Worm (Caenorhabditis elegans): ENCODE measurements around the gene phf-34.

Gene phf-34

ce11 chrX:9868820-9869219 is 30.5 kb downstream of the phf-34 start, which contains the start of gene R07B1.7:
Gene R07B1.7, plus strand, starts transcription at chrX:9869120.
- no peak for TF ChIP-seq lsy-2 (tag; optimal IDR thresholded peaks at IDR 0.05)
- no peak for TF ChIP-seq unc-62 (GFP tag; optimal IDR thresholded peaks at IDR 0.05 in 1 of 2)
- TF ChIP-seq unc-62 (tag; optimal IDR thresholded peaks at IDR 0.05): no peak
- TF ChIP-seq ceh-32 (tag; optimal IDR thresholded peaks at IDR 0.05; ENCODE audit: poor library complexity): no peak
- TF ChIP-seq Y48G9A.11 (GFP tag; IDR thresholded peaks at IDR 0.05): no peak
- TF ChIP-seq spr-1 (tag; optimal IDR thresholded peaks at IDR 0.05): no peak

ce11 chrX:9866355-9866754 is 32.9 kb downstream of the phf-34 start, which contains the start of gene R07B1.6:
Gene R07B1.6, plus strand, starts transcription at chrX:9866655.
- TF ChIP-seq unc-130 (GFP tag; optimal IDR thresholded peaks at IDR 0.05): no peak
- TF ChIP-seq set-16 (GFP tag; IDR thresholded peaks at IDR 0.05): no peak
- no peak for TF ChIP-seq T26A8.4 (GFP tag; IDR thresholded peaks at IDR 0.05)
- no peak for TF ChIP-seq mxl-2 (GFP tag; conservative IDR thresholded peaks at IDR 0.05)
- no peak for TF ChIP-seq spr-1 (tag; optimal IDR thresholded peaks at IDR 0.05)
- TF ChIP-seq unc-62 (GFP tag; optimal IDR thresholded peaks at IDR 0.05 in 1 of 2): no peak
- TF ChIP-seq unc-62 (tag; optimal IDR thresholded peaks at IDR 0.05): no peak
- TF ChIP-seq nhr-48 (tag; optimal IDR thresholded peaks at IDR 0.05): no peak
- no peak for TF ChIP-seq zfp-2 (tag; optimal IDR thresholded peaks at IDR 0.05)
- no peak for TF ChIP-seq nhr-28 (tag; optimal IDR thresholded peaks at IDR 0.05)
- no peak for TF ChIP-seq mdl-1 (tag; optimal IDR thresholded peaks at IDR 0.05)
- no peak for TF ChIP-seq egl-43 (GFP tag; IDR thresholded peaks at IDR 0.05)
- TF ChIP-seq daf-16 (GFP tag; optimal IDR thresholded peaks at IDR 0.05): no peak
- TF ChIP-seq daf-16 (tag; optimal IDR thresholded peaks at IDR 0.05): no peak
- no peak for TF ChIP-seq F37D6.2 (tag; optimal IDR thresholded peaks at IDR 0.05)

ce11 chrX:9862916-9863624 is 36.2 kb downstream of the phf-34 start, which contains the start of the genes gst-36 and R07B1.5:
Gene gst-36, minus strand, starts transcription at chrX:9862960.
Gene R07B1.5, plus strand, starts transcription at chrX:9863580.
- no peak for TF ChIP-seq dmd-8 (GFP tag; IDR thresholded peaks at IDR 0.05)
- peak; percentile 29; the same call in 1 of the 2 replicates for TF ChIP-seq php-3 (GFP tag; IDR thresholded peaks at IDR 0.05)
- TF ChIP-seq F37D6.2 (tag; optimal IDR thresholded peaks at IDR 0.05): no peak
- TF ChIP-seq lin-15B (tag; optimal IDR thresholded peaks at IDR 0.05): no peak
- no peak for TF ChIP-seq D1046.2 (GFP tag; IDR thresholded peaks at IDR 0.05)
- TF ChIP-seq hlh-11 (tag; optimal IDR thresholded peaks at IDR 0.05): peak; percentile 45
- no peak for TF ChIP-seq zip-11 (GFP tag; IDR thresholded peaks at IDR 0.05)
- TF ChIP-seq lin-13 (GFP tag; optimal IDR thresholded peaks at IDR 0.05): no peak
- no peak for TF ChIP-seq gei-8 (GFP tag; optimal IDR thresholded peaks at IDR 0.05)
- no peak for TF ChIP-seq daf-12 (tag; optimal IDR thresholded peaks at IDR 0.05)
- TF ChIP-seq Y105C5A.15 (GFP tag; IDR thresholded peaks at IDR 0.05): no peak
- no peak for TF ChIP-seq daf-16 (GFP tag; optimal IDR thresholded peaks at IDR 0.05)
- TF ChIP-seq daf-16 (tag; optimal IDR thresholded peaks at IDR 0.05): peak; percentile 80
- peak; percentile 52 for TF ChIP-seq nhr-28 (tag; optimal IDR thresholded peaks at IDR 0.05)
- no peak for TF ChIP-seq mes-2 (tag; optimal IDR thresholded peaks at IDR 0.05; ENCODE audit: poor library complexity, severe bottlenecking)
- no peak for TF ChIP-seq madf-5 (GFP tag; IDR thresholded peaks at IDR 0.05)
- TF ChIP-seq dve-1 (tag; optimal IDR thresholded peaks at IDR 0.05; ENCODE audit: insufficient read depth): peak; percentile 33
- TF ChIP-seq vab-7 (GFP tag; IDR thresholded peaks at IDR 0.05): no peak
- TF ChIP-seq F44E2.7 (GFP tag; IDR thresholded peaks at IDR 0.05): no peak
- no peak for TF ChIP-seq unc-39 (tag; optimal IDR thresholded peaks at IDR 0.05)
- TF ChIP-seq Y75B8A.6 (GFP tag; IDR thresholded peaks at IDR 0.05): no peak
- TF ChIP-seq daf-19 (GFP tag; conservative IDR thresholded peaks at IDR 0.05): no peak
- no peak for TF ChIP-seq ceh-32 (tag; optimal IDR thresholded peaks at IDR 0.05; ENCODE audit: poor library complexity)
- peak; percentile 7 for TF ChIP-seq pqm-1 (tag; optimal IDR thresholded peaks at IDR 0.05)
- TF ChIP-seq spr-1 (tag; optimal IDR thresholded peaks at IDR 0.05): no peak
- TF ChIP-seq hlh-30 (tag; optimal IDR thresholded peaks at IDR 0.05; ENCODE audit: insufficient read depth): peak; percentile 3
- no peak for TF ChIP-seq zag-1 (tag; optimal IDR thresholded peaks at IDR 0.05)
- TF ChIP-seq dmd-6 (GFP tag; IDR thresholded peaks at IDR 0.05): peak; percentile 15; the same call in 1 of the 2 replicates
- TF ChIP-seq mxl-2 (GFP tag; conservative IDR thresholded peaks at IDR 0.05): 0 out of 2 replicates have a peak, but pooled peaks have one; percentile 5
- no peak for TF ChIP-seq ceh-20 (GFP tag; IDR thresholded peaks at IDR 0.05)
- no peak for TF ChIP-seq mdl-1 (tag; optimal IDR thresholded peaks at IDR 0.05)
- no peak for TF ChIP-seq zip-2 (tag; optimal IDR thresholded peaks at IDR 0.05)

All from whole organism, L4 larva.